Fruit fly (Drosophila melanogaster): ENCODE measurements around the gene Bka.

DNA sequence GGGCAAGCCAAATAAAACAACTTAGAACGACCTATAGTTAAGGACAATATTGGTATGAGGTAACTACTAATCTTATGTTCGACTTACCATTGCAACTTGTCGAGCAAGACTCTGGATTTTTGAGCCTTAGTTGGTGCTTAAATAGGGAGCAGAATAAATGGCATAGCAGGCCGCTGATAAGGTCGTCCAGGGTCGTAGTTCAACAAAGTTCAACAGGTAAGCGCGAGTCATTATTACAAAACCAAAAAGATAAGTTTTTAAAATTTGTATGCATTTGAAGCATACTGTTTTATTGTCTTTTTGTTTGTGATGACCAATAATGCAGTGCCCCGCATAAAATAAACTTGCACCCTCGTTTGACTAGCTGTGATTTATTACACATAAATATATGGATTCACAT lies 7.9 kb downstream of the Bka start, which contains the start of gene Muc30E:
- TF ChIP-seq cg (GFP tag; optimal IDR thresholded peaks at IDR 0.05) (no peak), GATAe (GFP tag; conservative IDR thresholded peaks at IDR 0.05) (no peak), CG11696 (GFP tag; IDR thresholded peaks at IDR 0.05) (no peak), Lhr (GFP tag; optimal IDR thresholded peaks at IDR 0.05) (no peak), CG17802 (tag; optimal IDR thresholded peaks at IDR 0.05) (no peak), Optix (GFP tag; IDR thresholded peaks at IDR 0.05) (no peak), fru (optimal IDR thresholded peaks at IDR 0.05) (no peak), CG4404 (GFP tag; IDR thresholded peaks at IDR 0.05) (no peak), Dll (GFP tag; IDR thresholded peaks at IDR 0.05; ENCODE audit: partially characterized antibody) (no peak)
